Fruit fly (Drosophila melanogaster) whole organism, embryonic: ENCODE results near the gene dysc.

ENCODE experiments used
- CG11247 ChIP-seq: fragments of 200-800 bp; sonication (Bioruptor generic); IDR thresholded peaks from 2 replicates; pipeline ENCODE4 v1.3.6; 2022; ENCODE audit warnings: missing biosample characterization, missing genetic modification characterization
- CG11696 ChIP-seq: fragments of 200-800 bp; sonication (Bioruptor generic); IDR thresholded peaks from 2 replicates; pipeline ENCODE4 v1.3.6; 2022; ENCODE audit warnings: missing biosample characterization, missing genetic modification characterization
- CG14860 ChIP-seq: fragments of 200-800 bp; sonication (Bioruptor generic); IDR thresholded peaks from 3 replicates; pipeline ENCODE4 v1.3.6; 2022; ENCODE audit warnings: missing biosample characterization, missing genetic modification characterization; ENCODE audit not compliant: partially characterized antibody
- CG15696 ChIP-seq: fragments of 200-800 bp; sonication (Bioruptor generic); optimal IDR thresholded peaks from 2 replicates; lab custom pipeline; 2019; ENCODE audit warnings: missing biosample characterization, mild to moderate bottlenecking, missing genetic modification characterization, moderate library complexity
- CG17361 ChIP-seq: fragments of 200-800 bp; sonication (Bioruptor generic); IDR thresholded peaks from 3 replicates; pipeline ENCODE4 v1.3.6; 2022; ENCODE audit warnings: missing biosample characterization, missing genetic modification characterization
- CG17802 ChIP-seq: fragments of 200-800 bp; sonication (Bioruptor generic); optimal IDR thresholded peaks from 2 replicates; lab custom pipeline; 2018; ENCODE audit warnings: missing biosample characterization, mild to moderate bottlenecking, missing genetic modification characterization, moderate library complexity
- CG34224 ChIP-seq: fragments of 200-800 bp; sonication (Bioruptor generic); IDR thresholded peaks from 3 replicates; pipeline ENCODE4 v1.3.6; 2022; ENCODE audit warnings: missing biosample characterization, missing genetic modification characterization; ENCODE audit not compliant: partially characterized antibody
- CG4404 ChIP-seq: fragments of 200-800 bp; sonication (Bioruptor generic); IDR thresholded peaks from 2 replicates; pipeline ENCODE4 v1.3.6; 2022; ENCODE audit warnings: missing biosample characterization, missing genetic modification characterization
- CG4707 ChIP-seq: fragments of 200-800 bp; sonication (Bioruptor generic); optimal IDR thresholded peaks from 2 replicates; lab custom pipeline; 2018; ENCODE audit warnings: missing biosample characterization, mild to moderate bottlenecking, missing genetic modification characterization, moderate library complexity
- CG6254 ChIP-seq: fragments of 200-800 bp; sonication (Bioruptor generic); optimal IDR thresholded peaks from 3 replicates; lab custom pipeline; 2017; ENCODE audit warnings: mild to moderate bottlenecking, missing biosample characterization, missing genetic modification reagents, missing genetic modification characterization
- CG6689 ChIP-seq: fragments of 200-800 bp; sonication (Bioruptor generic); IDR thresholded peaks from 2 replicates; pipeline ENCODE4 v1.3.6; 2022; ENCODE audit warnings: missing biosample characterization, missing genetic modification characterization
- CG9797 ChIP-seq: fragments of 200-800 bp; sonication (Bioruptor generic); optimal IDR thresholded peaks from 3 replicates; lab custom pipeline; 2018; ENCODE audit warnings: missing biosample characterization, mild to moderate bottlenecking, missing genetic modification characterization
- CkIIα-i1 ChIP-seq: fragments of 200-800 bp; sonication (Bioruptor generic); IDR thresholded peaks from 2 replicates; pipeline ENCODE4 v1.3.6; 2022; ENCODE audit warnings: missing biosample characterization, missing genetic modification characterization
- CrebB ChIP-seq: fragments of 200-800 bp; sonication (Bioruptor generic); optimal IDR thresholded peaks from 3 replicates; lab custom pipeline; 2018; ENCODE audit warnings: missing biosample characterization, mild to moderate bottlenecking, missing genetic modification characterization
- Drgx ChIP-seq: fragments of 200-800 bp; sonication (Bioruptor generic); IDR thresholded peaks from 2 replicates; pipeline ENCODE4 v1.3.6; 2022; ENCODE audit warnings: missing biosample characterization, missing genetic modification characterization
- Mad ChIP-seq: fragments of 200-800 bp; sonication (Bioruptor generic); optimal IDR thresholded peaks from 2 replicates; lab custom pipeline; 2016; ENCODE audit warnings: missing biosample characterization, missing genetic modification characterization
- Med ChIP-seq: fragments of 200-800 bp; sonication (Bioruptor generic); peaks from one replicate; lab custom pipeline; 2016; ENCODE audit warnings: missing biosample characterization, missing genetic modification characterization, mild to moderate bottlenecking, inconsistent platforms, moderate library complexity
- Oli ChIP-seq: fragments of 200-800 bp; sonication (Bioruptor generic); optimal IDR thresholded peaks from 2 replicates; lab custom pipeline; 2018; ENCODE audit warnings: missing biosample characterization, mild to moderate bottlenecking, missing genetic modification characterization, moderate library complexity
- Rfx ChIP-seq: fragments of 200-800 bp; sonication (Bioruptor generic); IDR thresholded peaks from 2 replicates; pipeline ENCODE4 v1.3.6; 2022; ENCODE audit warnings: missing biosample characterization, missing genetic modification characterization
- Ssrp ChIP-seq: fragments of 200-800 bp; sonication (Bioruptor generic); optimal IDR thresholded peaks from 2 replicates; lab custom pipeline; 2018; ENCODE audit warnings: missing biosample characterization, mild to moderate bottlenecking, missing genetic modification characterization, moderate library complexity
- ac ChIP-seq: fragments of 200-800 bp; sonication (Bioruptor generic); optimal IDR thresholded peaks from 3 replicates; lab custom pipeline; 2017; ENCODE audit warnings: missing biosample characterization, mild to moderate bottlenecking, missing genetic modification characterization
- cg ChIP-seq: fragments of 200-800 bp; sonication (Bioruptor generic); optimal IDR thresholded peaks from 3 replicates; lab custom pipeline; 2019; ENCODE audit warnings: missing biosample characterization, mild to moderate bottlenecking, missing genetic modification characterization, moderate library complexity
- ci ChIP-seq: fragments of 200-800 bp; sonication (Bioruptor generic); IDR thresholded peaks from 3 replicates; pipeline ENCODE4 v1.3.6; 2022; ENCODE audit warnings: missing biosample characterization, missing genetic modification characterization
- dysf ChIP-seq: fragments of 200-800 bp; sonication (Bioruptor generic); IDR thresholded peaks from 3 replicates; pipeline ENCODE4 v1.3.6; 2022; ENCODE audit warnings: missing biosample characterization, missing genetic modification characterization
- gce ChIP-seq: fragments of 200-800 bp; sonication (Bioruptor generic); IDR thresholded peaks from 3 replicates; pipeline ENCODE4 v1.3.6; 2022; ENCODE audit warnings: missing biosample characterization, missing genetic modification characterization
- gcm2 ChIP-seq: fragments of 200-800 bp; sonication (Bioruptor generic); optimal IDR thresholded peaks from 2 replicates; lab custom pipeline; 2016; ENCODE audit warnings: missing biosample characterization, missing genetic modification characterization
- gem ChIP-seq: fragments of 200-800 bp; sonication (Bioruptor generic); optimal IDR thresholded peaks from 2 replicates; lab custom pipeline; 2019; ENCODE audit warnings: missing biosample characterization, mild to moderate bottlenecking, missing genetic modification characterization, moderate library complexity
- gsb-n ChIP-seq: fragments of 200-800 bp; sonication (Bioruptor generic); optimal IDR thresholded peaks from 3 replicates; lab custom pipeline; 2018; ENCODE audit warnings: missing biosample characterization, mild to moderate bottlenecking, missing genetic modification characterization
- gt ChIP-seq: fragments of 200-800 bp; sonication (Bioruptor generic); IDR thresholded peaks from 2 replicates; pipeline ENCODE4 v1.3.6; 2022; ENCODE audit warnings: missing biosample characterization, missing genetic modification characterization
- ind ChIP-seq: fragments of 200-800 bp; sonication (Bioruptor generic); optimal IDR thresholded peaks from 3 replicates; lab custom pipeline; 2016; ENCODE audit warnings: missing biosample characterization, missing genetic modification characterization
- nom ChIP-seq: fragments of 200-800 bp; sonication (Bioruptor generic); optimal IDR thresholded peaks from 2 replicates; lab custom pipeline; 2017; ENCODE audit warnings: missing biosample characterization, missing genetic modification characterization, mild to moderate bottlenecking, moderate library complexity, missing genetic modification reagents
- prd ChIP-seq, 3 experiments: fragments of >200 bp in 2 of 3; fragments of 200-800 bp in 1 of 3; sonication (Bioruptor generic) in 1 of 3; optimal IDR thresholded peaks in 2 of 3; IDR thresholded peaks in 1 of 3; 2 replicates in 2 of 3; 3 replicates in 1 of 3; pipeline versions ENCODE4 v1.3.6 to Lab custom; 2017 to 2022; ENCODE audit warnings: missing biosample characterization in 1 of 3, missing genetic modification characterization in 1 of 3
- pzg ChIP-seq: fragments of 200-800 bp; sonication (Bioruptor generic); optimal IDR thresholded peaks from 3 replicates; lab custom pipeline; 2018; ENCODE audit warnings: missing biosample characterization, mild to moderate bottlenecking, missing genetic modification characterization, moderate library complexity
- ranshi ChIP-seq: fragments of 200-800 bp; sonication (Bioruptor generic); IDR thresholded peaks from 2 replicates; pipeline ENCODE4 v1.3.6; 2022; ENCODE audit warnings: missing biosample characterization, missing genetic modification characterization
- sens ChIP-seq: fragments of 200-800 bp; sonication (Bioruptor generic); peaks from one replicate; lab custom pipeline; 2016; ENCODE audit warnings: missing biosample characterization, missing genetic modification characterization
- tap ChIP-seq: fragments of 200-800 bp; optimal IDR thresholded peaks from 3 replicates; lab custom pipeline; 2019; ENCODE audit warnings: missing biosample characterization, mild to moderate bottlenecking, missing genetic modification characterization, moderate library complexity
- wor ChIP-seq: fragments of 200-800 bp; sonication (Bioruptor generic); IDR thresholded peaks from 2 replicates; pipeline ENCODE4 v1.3.6; 2022; ENCODE audit warnings: missing biosample characterization, missing genetic modification characterization

dysc gene

dm6 chr3L:13925117-13925726 lies 22.2 kb upstream of the dysc start, which contains the start of gene Rgl (continued):
- no peak for TF ChIP-seq CG6254 (GFP tag; lab: Kevin White, UChicago)
- no peak for TF ChIP-seq Mad (GFP tag; lab: Kevin White, UChicago)
- TF ChIP-seq gt (GFP tag; lab: Robert Waterston, UW): no peak
- peak; percentile 54; the same call in 1 of the 3 replicates for TF ChIP-seq ci
- peak; percentile 51; the same call in 1 of the 2 replicates for TF ChIP-seq ranshi
- no peak for TF ChIP-seq CG14860 (GFP tag; lab: Robert Waterston, UW)
- TF ChIP-seq tap (tag; lab: Kevin White, UChicago): no peak
- TF ChIP-seq CG9797 (GFP tag; lab: Kevin White, UChicago): no peak
- TF ChIP-seq ac: peak; percentile 20
- TF ChIP-seq gcm2 (GFP tag; lab: Kevin White, UChicago): no peak
- no peak for TF ChIP-seq wor
- peak; percentile 93 for TF ChIP-seq CG4707 (GFP tag; lab: Kevin White, UChicago)
- TF ChIP-seq nom (GFP tag; lab: Kevin White, UChicago): peak; percentile 72
- TF ChIP-seq CG11247: peak; percentile 27; the same call in 1 of the 2 replicates
- no peak for TF ChIP-seq CG17802
- no peak for TF ChIP-seq pzg
- TF ChIP-seq CG34224 (GFP tag; lab: Robert Waterston, UW): peak; percentile 28; the same call in 1 of the 3 replicates
- peak; percentile 18; the same call in 1 of the 2 replicates for TF ChIP-seq Drgx (GFP tag; lab: Robert Waterston, UW)
- peak; percentile 1 for TF ChIP-seq CrebB
- TF ChIP-seq ind: no peak

dm6 chr3L:13924646-13925045 lies 21.6 kb upstream of the dysc start:
- TF ChIP-seq CG15696 (tag; lab: Kevin White, UChicago) (peak; percentile 4), dysf (0 out of 3 replicates have a peak, but pooled peaks have one; percentile 8), CG4404 (GFP tag; lab: Robert Waterston, UW) (no peak), gem (peak; percentile 40), prd (optimal IDR thresholded peaks at IDR 0.05; lab: Kevin White, UChicago) (no peak), prd (GFP tag; IDR thresholded peaks at IDR 0.05; lab: Robert Waterston, UW) (peak; percentile 32; the same call in 1 of the 3 replicates), CG11696 (GFP tag; lab: Robert Waterston, UW) (peak; percentile 59), gsb-n (tag; lab: Kevin White, UChicago) (peak; percentile 6), Oli (peak; percentile 9), gce (GFP tag; lab: Robert Waterston, UW) (no peak), CkIIα-i1 (GFP tag; lab: Robert Waterston, UW) (no peak), Ssrp (tag; lab: Kevin White, UChicago) (no peak), Med (GFP tag; lab: Kevin White, UChicago) (peak; percentile 65), sens (GFP tag; lab: Kevin White, UChicago) (peak; percentile 59), Rfx (GFP tag; lab: Robert Waterston, UW) (0 out of 2 replicates have a peak, but pooled peaks have one; percentile 9), CG34224 (GFP tag; lab: Robert Waterston, UW) (no peak), CG6689 (GFP tag; lab: Robert Waterston, UW) (peak; percentile 10; the same call in 1 of the 2 replicates), cg (GFP tag; lab: Kevin White, UChicago) (peak; percentile 11), CG17361 (0 out of 3 replicates have a peak, but pooled peaks have one; percentile 24)
